Worm (Caenorhabditis elegans) whole organism, young adult: ENCODE measurements around the gene sun-1.

Experiments used
- B0035.1 ChIP-seq: sonication (generic microtip); optimal IDR thresholded peaks from 2 replicates; lab custom pipeline; 2016; ENCODE audit warnings: missing genetic modification characterization, mild to moderate bottlenecking, missing compliant biosample characterization, missing genotype, missing genetic modification reagents
- F23B12.7 ChIP-seq: sonication (generic microtip); optimal IDR thresholded peaks from 2 replicates; lab custom pipeline; 2017; ENCODE audit warnings: missing genetic modification characterization, mild to moderate bottlenecking, missing compliant biosample characterization, antibody characterized with exemption, moderate library complexity; ENCODE audit not compliant: insufficient read depth
- F33H1.4 ChIP-seq: fragments of 200-800 bp; sonication (Bioruptor generic); IDR thresholded peaks from 2 replicates; pipeline ENCODE4 v1.3.6; 2022; ENCODE audit warnings: missing genetic modification reagents, missing genetic modification characterization, missing compliant biosample characterization
- F39B2.1 ChIP-seq: fragments of 200-800 bp; sonication (Bioruptor generic); IDR thresholded peaks from 2 replicates; pipeline ENCODE4 v1.3.6; 2022; ENCODE audit warnings: missing genetic modification reagents, missing genetic modification characterization, missing compliant biosample characterization
- F55B11.4 ChIP-seq: sonication (generic microtip); optimal IDR thresholded peaks from 2 replicates; lab custom pipeline; 2016; ENCODE audit warnings: missing compliant biosample characterization, missing genetic modification characterization, borderline replicate concordance; ENCODE audit not compliant: insufficient read depth
- F57A8.1 ChIP-seq: fragments of 200-800 bp; sonication (Bioruptor generic); optimal IDR thresholded peaks from 2 replicates; lab custom pipeline; 2018; ENCODE audit warnings: mild to moderate bottlenecking, missing genetic modification characterization, moderate library complexity, missing compliant biosample characterization
- T26A5.8 ChIP-seq: sonication (generic microtip); optimal IDR thresholded peaks from 2 replicates; lab custom pipeline; 2016; ENCODE audit warnings: missing genetic modification characterization, missing compliant biosample characterization
- Y67H2A.10 ChIP-seq: fragments of 200-800 bp; sonication (Bioruptor generic); conservative IDR thresholded peaks from 2 replicates; pipeline ENCODE4 v1.3.6; 2022; ENCODE audit warnings: missing genetic modification reagents, missing genetic modification characterization, missing compliant biosample characterization
- akir-1 ChIP-seq: fragments of 200-800 bp; sonication (Bioruptor generic); optimal IDR thresholded peaks from 2 replicates; lab custom pipeline; 2018; ENCODE audit warnings: mild to moderate bottlenecking, missing genetic modification characterization, moderate library complexity, missing compliant biosample characterization
- aptf-2 ChIP-seq: fragments of 200-800 bp; sonication (Bioruptor generic); conservative IDR thresholded peaks from 2 replicates; pipeline ENCODE4 v1.3.6; 2022; ENCODE audit warnings: missing genetic modification reagents, missing genetic modification characterization, missing compliant biosample characterization
- bed-2 ChIP-seq: fragments of 200-800 bp; sonication (Bioruptor generic); IDR thresholded peaks from 2 replicates; pipeline ENCODE4 v1.3.6; 2022; ENCODE audit warnings: missing genetic modification reagents, missing genetic modification characterization, missing compliant biosample characterization
- dpff-1 ChIP-seq: sonication (generic microtip); optimal IDR thresholded peaks from 2 replicates; lab custom pipeline; 2017; ENCODE audit warnings: mild to moderate bottlenecking, missing genetic modification characterization, missing compliant biosample characterization
- egl-44 ChIP-seq: fragments of 200-800 bp; sonication (Bioruptor generic); IDR thresholded peaks from 2 replicates; pipeline ENCODE4 v1.3.6; 2022; ENCODE audit warnings: missing genetic modification reagents, missing genetic modification characterization, missing compliant biosample characterization
- him-1 ChIP-seq: sonication (generic microtip); optimal IDR thresholded peaks from 2 replicates; lab custom pipeline; 2016; ENCODE audit warnings: missing genotype, missing genetic modification reagents, missing genetic modification characterization, missing compliant biosample characterization
- hmg-1.2 ChIP-seq: fragments of 200-800 bp; sonication (Bioruptor generic); IDR thresholded peaks from 2 replicates; pipeline ENCODE4 v1.3.6; 2022; ENCODE audit warnings: missing genetic modification reagents, missing genetic modification characterization, missing compliant biosample characterization
- hrde-1 ChIP-seq: sonication (generic microtip); optimal IDR thresholded peaks from 2 replicates; lab custom pipeline; 2016; ENCODE audit warnings: missing genetic modification characterization, mild to moderate bottlenecking, missing compliant biosample characterization, moderate library complexity, missing genotype, missing genetic modification reagents, borderline replicate concordance
- hsf-1 ChIP-seq: fragments of 200-800 bp; sonication (Bioruptor generic); IDR thresholded peaks from 2 replicates; pipeline ENCODE4 v1.3.6; 2022; ENCODE audit warnings: missing genetic modification reagents, missing genetic modification characterization, missing compliant biosample characterization
- let-526 ChIP-seq: fragments of 200-800 bp; sonication (Bioruptor generic); IDR thresholded peaks from 2 replicates; pipeline ENCODE4 v1.3.6; 2022; ENCODE audit warnings: missing genetic modification reagents, missing genetic modification characterization, missing compliant biosample characterization
- let-607 ChIP-seq, 2 experiments: fragments of 200-800 bp in 1 of 2; sonication (Bioruptor generic) in 1 of 2; sonication (generic microtip) in 1 of 2; optimal IDR thresholded peaks; 2 replicates each; lab custom pipeline; 2016 to 2018; ENCODE audit warnings: mild to moderate bottlenecking in 2 of 2, missing compliant biosample characterization in 2 of 2, missing genetic modification characterization in 2 of 2, moderate library complexity in 2 of 2, missing genotype in 1 of 2
- lsl-1 ChIP-seq: fragments of 200-800 bp; sonication (Bioruptor generic); optimal IDR thresholded peaks from 2 replicates; lab custom pipeline; 2018; ENCODE audit warnings: mild to moderate bottlenecking, missing genetic modification characterization, moderate library complexity, missing compliant biosample characterization
- madf-10 ChIP-seq: sonication (generic microtip); optimal IDR thresholded peaks from 2 replicates; lab custom pipeline; 2016; ENCODE audit warnings: mild to moderate bottlenecking, missing genetic modification characterization, missing compliant biosample characterization
- mcd-1 ChIP-seq: fragments of 200-800 bp; sonication (Bioruptor generic); IDR thresholded peaks from 2 replicates; pipeline ENCODE4 v1.3.6; 2022; ENCODE audit warnings: missing genetic modification reagents, missing genetic modification characterization, missing compliant biosample characterization
- mel-28 ChIP-seq: sonication (generic microtip); optimal IDR thresholded peaks from 2 replicates; lab custom pipeline; 2016; ENCODE audit warnings: borderline replicate concordance, mild to moderate bottlenecking, missing genetic modification characterization, missing compliant biosample characterization
- nfya-1 ChIP-seq: sonication (generic microtip); optimal IDR thresholded peaks from 2 replicates; lab custom pipeline; 2017; ENCODE audit warnings: antibody characterized with exemption, missing compliant biosample characterization, missing genetic modification characterization, borderline replicate concordance; ENCODE audit not compliant: insufficient read depth
- nfya-2 ChIP-seq: fragments of 200-800 bp; sonication (Bioruptor generic); IDR thresholded peaks from 2 replicates; pipeline ENCODE4 v1.3.6; 2022; ENCODE audit warnings: missing genetic modification reagents, missing genetic modification characterization, missing compliant biosample characterization
- nfyb-1 ChIP-seq: fragments of 200-800 bp; sonication (Bioruptor generic); IDR thresholded peaks from 2 replicates; pipeline ENCODE4 v1.3.6; 2022; ENCODE audit warnings: missing genetic modification reagents, missing genetic modification characterization, missing compliant biosample characterization
- nhr-120 ChIP-seq: fragments of 200-800 bp; sonication (Bioruptor generic); IDR thresholded peaks from 2 replicates; pipeline ENCODE4 v1.3.6; 2022; ENCODE audit warnings: missing genetic modification characterization, missing compliant biosample characterization
- nhr-179 ChIP-seq: sonication (generic microtip); optimal IDR thresholded peaks from 2 replicates; lab custom pipeline; 2016; ENCODE audit warnings: mild to moderate bottlenecking, missing genetic modification characterization, missing compliant biosample characterization
- nhr-27 ChIP-seq: fragments of 200-800 bp; sonication (Bioruptor generic); optimal IDR thresholded peaks from 2 replicates; lab custom pipeline; 2018; ENCODE audit warnings: mild to moderate bottlenecking, missing genetic modification characterization, moderate library complexity, missing compliant biosample characterization
- rec-8 ChIP-seq, 2 experiments: sonication (generic microtip); optimal IDR thresholded peaks; 2 replicates each; lab custom pipeline; 2016; ENCODE audit warnings: mild to moderate bottlenecking in 2 of 2, missing genetic modification characterization in 2 of 2, missing genetic modification reagents in 2 of 2, missing genotype in 2 of 2, missing biosample characterization in 1 of 2, missing compliant biosample characterization in 1 of 2, moderate library complexity in 1 of 2
- snpc-4 ChIP-seq, 5 experiments: fragments of 150-350 bp in 1 of 5; sonication (generic microtip) in 4 of 5; optimal IDR thresholded peaks; 2 replicates each; lab custom pipeline; 2014 to 2018; ENCODE audit warnings: missing genetic modification characterization in 5 of 5, missing biosample characterization in 3 of 5, antibody characterized with exemption in 2 of 5, mild to moderate bottlenecking in 2 of 5, missing compliant biosample characterization in 2 of 5, missing genotype in 2 of 5, moderate library complexity in 2 of 5, missing genetic modification reagents in 1 of 5
- tbp1 ChIP-seq: fragments of 200-800 bp; sonication (Bioruptor generic); optimal IDR thresholded peaks from 2 replicates; lab custom pipeline; 2018; ENCODE audit warnings: mild to moderate bottlenecking, missing genetic modification characterization, missing compliant biosample characterization
- tbx-9 ChIP-seq: sonication (generic microtip); optimal IDR thresholded peaks from 2 replicates; lab custom pipeline; 2016; ENCODE audit warnings: borderline replicate concordance, missing genetic modification characterization, inconsistent platforms, missing compliant biosample characterization
- unc-130 ChIP-seq: sonication (generic microtip); optimal IDR thresholded peaks from 2 replicates; lab custom pipeline; 2016; ENCODE audit warnings: missing genetic modification reagents, missing genetic modification characterization, missing compliant biosample characterization
- zim-3 ChIP-seq: sonication (generic microtip); optimal IDR thresholded peaks from 2 replicates; lab custom pipeline; 2017; ENCODE audit warnings: mild to moderate bottlenecking, missing genetic modification characterization, moderate library complexity, missing compliant biosample characterization
- ztf-25 ChIP-seq: fragments of 200-800 bp; sonication (Bioruptor generic); IDR thresholded peaks from 2 replicates; pipeline ENCODE4 v1.3.6; 2022; ENCODE audit warnings: missing genetic modification reagents, missing genetic modification characterization, missing compliant biosample characterization

sun-1 gene

DNA sequence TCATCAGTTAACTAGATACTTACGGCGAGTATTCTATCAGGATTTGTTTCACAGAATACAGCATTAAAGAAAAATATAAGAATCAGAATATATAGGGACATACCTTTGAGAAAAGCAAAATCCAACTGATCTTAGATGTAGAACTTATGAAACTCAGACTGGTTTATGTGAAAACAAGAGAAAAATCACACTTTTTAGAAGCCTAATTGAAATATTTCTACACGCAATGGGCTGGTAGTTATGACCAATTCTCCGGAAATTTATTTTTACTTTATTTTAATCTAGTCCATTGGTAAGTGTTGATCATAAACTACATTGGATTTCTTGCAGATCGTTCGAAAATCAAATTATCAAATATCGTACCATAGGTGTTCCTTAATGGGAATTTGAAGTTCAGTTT lies 9.2 kb downstream of the sun-1 start, which contains the start of gene T09E8.4:
TSS of gene T09E8.4 (minus strand) at position 101 of the 400 bp plus-strand sequence.
- TF ChIP-seq nhr-179 (tag; lab: Kevin White, UChicago) (no peak), nfyb-1 (GFP tag; lab: Robert Waterston, UW) (no peak), Y67H2A.10 (no peak), let-607 (tag; optimal IDR thresholded peaks at IDR 0.05; lab: Kevin White, UChicago) (no peak), zim-3 (tag; lab: Kevin White, UChicago) (no peak), F33H1.4 (GFP tag; lab: Robert Waterston, UW) (no peak), B0035.1 (tag; lab: Kevin White, UChicago) (no peak), hmg-1.2 (GFP tag; lab: Robert Waterston, UW) (no peak), F55B11.4 (tag; lab: Kevin White, UChicago) (no peak), hsf-1 (GFP tag; lab: Robert Waterston, UW) (no peak), dpff-1 (tag; lab: Kevin White, UChicago) (no peak), aptf-2 (GFP tag; lab: Robert Waterston, UW) (no peak), mcd-1 (GFP tag; lab: Robert Waterston, UW) (no peak), bed-2 (GFP tag; lab: Robert Waterston, UW) (no peak), tbp1 (GFP tag; lab: Kevin White, UChicago) (no peak), nfya-1 (tag; lab: Kevin White, UChicago) (no peak), F23B12.7 (tag; lab: Kevin White, UChicago) (no peak), unc-130 (GFP tag; lab: Kevin White, UChicago) (no peak)

- TF ChIP-seq nfya-2 (GFP tag; lab: Robert Waterston, UW) (no peak), akir-1 (GFP tag; lab: Kevin White, UChicago) (no peak), nhr-120 (no peak), tbx-9 (no peak), him-1 (tag; lab: Kevin White, UChicago) (no peak), hrde-1 (tag; lab: Kevin White, UChicago) (no peak), F57A8.1 (GFP tag; lab: Kevin White, UChicago) (no peak), mel-28 (tag; lab: Kevin White, UChicago) (no peak), lsl-1 (GFP tag; lab: Kevin White, UChicago) (no peak), T26A5.8 (tag; lab: Kevin White, UChicago) (no peak), nhr-27 (tag; lab: Kevin White, UChicago) (no peak), egl-44 (GFP tag; lab: Robert Waterston, UW) (no peak), F39B2.1 (no peak), nfyb-1 (GFP tag; lab: Robert Waterston, UW) (no peak), let-526 (GFP tag; lab: Robert Waterston, UW) (no peak), madf-10 (tag; lab: Kevin White, UChicago) (no peak), ztf-25 (GFP tag; lab: Robert Waterston, UW) (no peak), rec-8 (tag; optimal IDR thresholded peaks at IDR 0.05; lab: Kevin White, UChicago) (no peak), snpc-4 (GFP tag; optimal IDR thresholded peaks at IDR 0.05; lab: Kevin White, UChicago) (no peak), snpc-4 (tag; optimal IDR thresholded peaks at IDR 0.05; lab: Kevin White, UChicago) (no peak)
These were observed 11.9 kb downstream of the sun-1 start for ce11 chrV:13181450-13181849.
